Worm (Caenorhabditis elegans) whole organism, L4/young adult: ENCODE results near the gene smim-14.

Source experiments
- W03F9.2 ChIP-seq: fragments of 150-350 bp; optimal IDR thresholded peaks from 2 replicates; lab custom pipeline; 2014; ENCODE audit warnings: missing biosample characterization, missing genetic modification characterization
- dao-5 ChIP-seq: sonication (generic microtip); optimal IDR thresholded peaks from 2 replicates; lab custom pipeline; 2016; ENCODE audit warnings: missing genotype, missing genetic modification characterization, moderate library complexity, missing compliant biosample characterization
- him-1 ChIP-seq: sonication (generic microtip); optimal IDR thresholded peaks from 2 replicates; lab custom pipeline; 2016; ENCODE audit warnings: missing genotype, missing genetic modification reagents, missing genetic modification characterization, missing compliant biosample characterization

- TF ChIP-seq him-1 (tag; lab: Kevin White, UChicago): no peak
- no peak for TF ChIP-seq W03F9.2 (tag; lab: Kevin White, UChicago)
- no peak for TF ChIP-seq dao-5
Observed at ce11 chrIII:3452563-3453210, 16.9 kb downstream of the smim-14 start, which contains the start of the genes K01A11.3 and C34C12.12.
